Fruit fly (Drosophila melanogaster): ENCODE measurements around the gene CG5989.

Gene CG5989

DNA sequence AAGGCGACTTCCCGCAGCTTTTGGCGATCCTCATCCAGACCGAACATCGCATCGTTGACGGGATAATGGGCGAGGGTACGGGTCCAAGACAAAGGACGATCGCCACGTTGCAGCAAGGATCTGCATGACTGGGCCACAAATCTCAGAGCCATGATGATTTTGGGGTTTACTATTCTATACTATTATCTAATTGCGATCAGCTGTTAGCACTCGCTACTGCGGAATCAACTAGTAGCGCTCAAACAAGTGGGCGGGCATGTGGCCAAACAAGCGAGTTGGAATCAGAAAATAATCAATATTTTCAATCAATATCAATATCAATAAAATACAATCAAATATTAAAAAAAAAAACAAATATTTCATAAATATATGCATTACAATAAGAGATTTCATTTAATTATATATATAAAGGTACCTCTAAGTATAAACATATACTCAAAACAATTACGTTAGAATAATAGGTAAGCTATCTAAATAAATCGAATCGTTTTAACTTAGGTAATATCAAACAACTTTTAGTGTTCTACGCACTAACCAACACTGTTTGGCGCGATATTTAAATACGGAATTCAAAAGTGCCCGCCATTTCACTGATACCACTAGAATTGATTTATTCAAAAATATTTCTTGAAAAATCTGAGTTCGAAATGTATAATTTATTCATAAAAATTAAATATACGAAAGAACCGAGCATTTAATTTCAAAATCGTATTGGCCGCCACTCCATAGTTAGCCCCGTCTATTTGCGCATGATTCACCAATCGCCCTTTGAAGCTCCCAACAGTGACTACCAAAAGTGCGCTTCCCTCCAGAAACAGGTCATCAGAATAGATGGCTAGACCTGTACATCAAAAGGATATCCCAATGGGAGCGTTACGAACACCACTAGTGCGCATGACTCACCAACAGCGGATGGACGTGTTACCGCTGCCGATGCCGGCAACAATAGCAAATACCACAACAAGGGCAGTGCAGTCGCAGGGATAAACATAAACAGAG is 27.8 kb downstream of the CG5989 start, which contains the start of the genes CG6638 and CG43078 (continued):
- TF ChIP-seq YL-1 (GFP tag; optimal IDR thresholded peaks at IDR 0.05) (no peak), pros (GFP tag; optimal IDR thresholded peaks at IDR 0.05) (no peak), gfzf (GFP tag; optimal IDR thresholded peaks at IDR 0.05) (peak; percentile 39), pum (GFP tag; optimal IDR thresholded peaks at IDR 0.05) (no peak), Pdp1 (GFP tag; optimal IDR thresholded peaks at IDR 0.05) (peak in 1 of 2 experiments; percentile 92), CG8388 (GFP tag; optimal IDR thresholded peaks at IDR 0.05) (peak; percentile 89), CG12659 (GFP tag; optimal IDR thresholded peaks at IDR 0.05) (no peak), dpn (GFP tag; optimal IDR thresholded peaks at IDR 0.05) (peak in 1 of 2 experiments; percentile 12), tin (GFP tag; optimal IDR thresholded peaks at IDR 0.05) (peak; percentile 4), CG2712 (tag; optimal IDR thresholded peaks at IDR 0.05) (peak; percentile 6), vnd (GFP tag; IDR thresholded peaks at IDR 0.05; ENCODE audit: partially characterized antibody) (no peak), HLH4C (GFP tag; IDR thresholded peaks at IDR 0.05; ENCODE audit: partially characterized antibody) (no peak), knrl (GFP tag; IDR thresholded peaks at IDR 0.05; ENCODE audit: partially characterized antibody) (no peak), fd64A (GFP tag; optimal IDR thresholded peaks at IDR 0.05) (no peak), sens (GFP tag) (peak; percentile 60), Bdp1 (GFP tag; optimal IDR thresholded peaks at IDR 0.05) (no peak), run (tag; optimal IDR thresholded peaks at IDR 0.05) (no peak), slbo (GFP tag; IDR thresholded peaks at IDR 0.05) (no peak), CG16779 (GFP tag; IDR thresholded peaks at IDR 0.05) (no peak), ERR (GFP tag; optimal IDR thresholded peaks at IDR 0.05) (no peak), crp (GFP tag; optimal IDR thresholded peaks at IDR 0.05) (peak in 1 of 2 experiments; percentile 82), kah (GFP tag; optimal IDR thresholded peaks at IDR 0.05) (peak; percentile 96), CG7372 (GFP tag; IDR thresholded peaks at IDR 0.05) (no peak), CG31441 (GFP tag; IDR thresholded peaks at IDR 0.05) (no peak), dmrt11E (tag; optimal IDR thresholded peaks at IDR 0.05) (no peak), Med (GFP tag) (peak; percentile 73), CG2199 (GFP tag; IDR thresholded peaks at IDR 0.05) (no peak), CG15601 (tag; optimal IDR thresholded peaks at IDR 0.05) (peak; percentile 28), CG10267 (tag; optimal IDR thresholded peaks at IDR 0.05) (peak; percentile 87), gro (GFP tag; optimal IDR thresholded peaks at IDR 0.05) (no peak), jumu (GFP tag; optimal IDR thresholded peaks at IDR 0.05) (no peak), CG3065 (GFP tag; optimal IDR thresholded peaks at IDR 0.05) (peak; percentile 15), CG13894 (tag; optimal IDR thresholded peaks at IDR 0.05) (no peak), CG12391 (tag; optimal IDR thresholded peaks at IDR 0.05) (peak; percentile 48), gem (tag; optimal IDR thresholded peaks at IDR 0.05) (no peak), Nf-YB (GFP tag; optimal IDR thresholded peaks at IDR 0.05) (no peak), CG9797 (GFP tag; optimal IDR thresholded peaks at IDR 0.05) (peak; percentile 7), CG2120 (GFP tag; optimal IDR thresholded peaks at IDR 0.05) (peak; percentile 13), rib (GFP tag; IDR thresholded peaks at IDR 0.05) (no peak), E2f2 (GFP tag; IDR thresholded peaks at IDR 0.05) (peak; percentile 91), Dbx (GFP tag; IDR thresholded peaks at IDR 0.05) (no peak), nerfin-2 (GFP tag; IDR thresholded peaks at IDR 0.05; ENCODE audit: partially characterized antibody) (peak; percentile 11; the same call in 1 of the 2 replicates), phol (tag; optimal IDR thresholded peaks at IDR 0.05) (peak; percentile 26), lov (optimal IDR thresholded peaks at IDR 0.05) (no peak), lov (GFP tag; IDR thresholded peaks at IDR 0.05) (no peak), bbx (GFP tag; IDR thresholded peaks at IDR 0.05; ENCODE audit: partially characterized antibody) (no peak), CG9932 (GFP tag; IDR thresholded peaks at IDR 0.05) (no peak), CG9437 (GFP tag; optimal IDR thresholded peaks at IDR 0.05) (peak; percentile 0)
